Fruit fly (Drosophila melanogaster) whole organism, wandering third instar larva: ENCODE measurements around the gene CG7970.

Experiments
- Dfd ChIP-seq: fragments of >200 bp; optimal IDR thresholded peaks from 2 replicates; lab custom pipeline; 2017; ENCODE audit warnings: missing biosample characterization, missing genetic modification characterization
- OdsH ChIP-seq: fragments of 200-800 bp; sonication (Bioruptor generic); optimal IDR thresholded peaks from 2 replicates; lab custom pipeline; 2016; ENCODE audit warnings: missing biosample characterization, mild to moderate bottlenecking, missing genetic modification characterization
- h ChIP-seq: fragments of 200-800 bp; sonication (Bioruptor generic); optimal IDR thresholded peaks from 3 replicates; lab custom pipeline; 2016; ENCODE audit warnings: missing biosample characterization, mild to moderate bottlenecking, missing genetic modification characterization

- TF ChIP-seq Dfd, result no peak
- no peak for TF ChIP-seq OdsH (GFP tag; lab: Kevin White, UChicago)
- no peak for TF ChIP-seq h (GFP tag; lab: Kevin White, UChicago)
These were observed 38.0 kb upstream of the CG7970 start for dm6 chr3L:1614465-1615084.
